Fruit fly (Drosophila melanogaster) whole organism, prepupa: Measurements from ENCODE around the gene Nt5b.

Experiments used
- CG1621 ChIP-seq: fragments of 200-800 bp; sonication (Bioruptor generic); optimal IDR thresholded peaks from 3 replicates; lab custom pipeline; 2018; ENCODE audit warnings: missing biosample characterization, mild to moderate bottlenecking, missing genetic modification characterization
- CG6276 ChIP-seq: fragments of 200-800 bp; sonication (Bioruptor generic); optimal IDR thresholded peaks from 2 replicates; lab custom pipeline; 2017; ENCODE audit warnings: missing biosample characterization, mild to moderate bottlenecking, missing genetic modification characterization
- Ets21C ChIP-seq: fragments of 200-800 bp; sonication (Bioruptor generic); optimal IDR thresholded peaks from 3 replicates; lab custom pipeline; 2016; ENCODE audit warnings: missing biosample characterization, missing genetic modification characterization
- fd59A ChIP-seq: fragments of 200-800 bp; sonication (Bioruptor generic); optimal IDR thresholded peaks from 2 replicates; lab custom pipeline; 2017; ENCODE audit warnings: missing biosample characterization, mild to moderate bottlenecking, missing genetic modification characterization, missing genetic modification reagents

- TF ChIP-seq fd59A (GFP tag; lab: Kevin White, UChicago) (no peak), CG6276 (GFP tag; lab: Kevin White, UChicago) (no peak), CG1621 (no peak), Ets21C (GFP tag; lab: Kevin White, UChicago) (no peak)
Observed at dm6 chrX:18385056-18385455, 24.9 kb downstream of the Nt5b start, which contains the start of gene betaCOP.
